Fruit fly (Drosophila melanogaster) S2 (cell line): ENCODE data around the gene Dtg.

Experiments used
- CG8478 ChIP-seq: fragments of >200 bp; optimal IDR thresholded peaks from 2 replicates; lab custom pipeline; 2018
- CTCF ChIP-seq, 2 experiments: fragments of >200 bp; optimal IDR thresholded peaks; 2 replicates each; lab custom pipeline; 2018

Gene Dtg

dm6 chr3R:12701257-12701656 is 53.4 kb downstream of the Dtg start:
- no peak for TF ChIP-seq CG8478

- no peak for TF ChIP-seq CTCF (optimal IDR thresholded peaks at IDR 0.05; lab: Kevin White, UChicago)
- no peak for TF ChIP-seq CG8478
These were observed 54.2 kb downstream of the Dtg start for dm6 chr3R:12701994-12702494.
